Fruit fly (Drosophila melanogaster): Measurements from ENCODE around the gene Myo31DF.

Gene Myo31DF

dm6 chr2L:10466865-10467270 is 39.7 kb downstream of the Myo31DF start:
- TF ChIP-seq dl (GFP tag; optimal IDR thresholded peaks at IDR 0.05; ENCODE audit: insufficient read depth in 1 of 2, partially characterized antibody in 2 of 2) = no peak
- TF ChIP-seq sv (GFP tag; optimal IDR thresholded peaks at IDR 0.05) = peak; percentile 2
- TF ChIP-seq OdsH (GFP tag; optimal IDR thresholded peaks at IDR 0.05) = no peak

- TF ChIP-seq CG9705 (GFP tag; optimal IDR thresholded peaks at IDR 0.05) = no peak
Measured at dm6 chr2L:10458979-10459378, 47.6 kb downstream of the Myo31DF start.

DNA sequence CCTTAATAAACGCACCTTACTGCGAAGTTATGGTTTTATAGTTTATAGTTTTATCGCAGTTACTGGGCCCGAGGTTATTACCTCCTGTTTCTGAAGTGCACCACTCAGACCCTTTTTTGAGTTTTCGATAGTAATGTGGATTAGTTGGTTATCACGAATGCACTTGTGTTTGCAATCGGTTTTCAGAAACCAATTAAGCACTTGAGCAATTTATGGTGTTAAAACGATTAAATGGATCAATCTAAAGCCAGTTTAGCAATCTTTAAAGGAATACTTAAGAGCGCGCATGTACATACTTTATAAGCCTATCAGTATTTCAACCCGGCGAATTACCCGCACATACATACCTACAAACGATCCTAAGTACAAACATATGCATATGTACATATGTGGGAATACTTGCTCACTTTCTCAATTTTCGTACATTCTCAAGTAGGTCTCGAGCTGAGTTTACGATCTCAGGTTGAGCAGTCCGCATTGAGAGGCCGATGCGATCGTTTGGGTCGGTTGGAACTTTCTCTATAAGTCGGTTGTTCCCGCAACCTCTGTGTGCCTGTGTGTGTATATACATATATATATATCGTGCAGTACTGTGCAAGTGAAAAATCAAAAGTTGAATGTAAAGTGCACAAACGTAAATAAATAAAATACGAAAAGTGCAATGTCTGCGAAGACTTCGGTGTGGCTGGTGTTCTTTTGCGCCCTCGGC is 49.2 kb downstream of the Myo31DF start, which contains the start of the genes LManI and LManII:
LManI (minus strand) TSS at position 51 of the 709 bp plus-strand sequence.
LManII (plus strand) TSS at position 468 of the 709 bp plus-strand sequence.
- peak; percentile 60 for TF ChIP-seq Dif (GFP tag; optimal IDR thresholded peaks at IDR 0.05; ENCODE audit: partially characterized antibody)
- no peak for TF ChIP-seq lola (GFP tag; optimal IDR thresholded peaks at IDR 0.05)

DNA sequence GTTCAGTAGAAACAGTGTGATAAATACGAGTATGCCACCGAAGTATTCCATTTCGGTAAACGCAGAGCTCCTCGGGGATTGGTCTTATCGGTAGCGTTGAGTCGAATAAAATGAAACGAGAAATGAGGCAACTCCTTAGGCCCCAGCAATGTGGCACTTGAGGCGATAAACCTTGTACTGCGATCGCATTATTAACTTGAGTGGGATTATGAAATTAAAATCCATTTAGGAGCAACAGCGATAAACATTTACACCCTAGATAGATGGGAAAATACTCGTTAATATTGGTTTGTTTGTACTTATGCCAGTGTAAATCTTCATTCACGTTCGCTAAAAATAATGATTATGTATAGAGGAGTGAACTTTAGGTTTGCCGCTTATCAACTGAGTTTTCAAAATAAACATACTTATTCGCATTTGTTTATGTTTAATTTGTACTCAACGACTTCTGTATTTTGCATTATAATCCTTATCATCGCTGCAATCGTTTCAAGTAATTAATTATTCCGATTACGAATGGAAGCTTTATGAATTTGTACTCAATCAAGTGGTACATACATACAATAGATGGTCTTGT is 50.5 kb downstream of the Myo31DF start:
- TF ChIP-seq usp (GFP tag; optimal IDR thresholded peaks at IDR 0.05) = no peak
- TF ChIP-seq tai (GFP tag; optimal IDR thresholded peaks at IDR 0.05) = no peak
- TF ChIP-seq fru (GFP tag; optimal IDR thresholded peaks at IDR 0.05) = no peak
- no peak for TF ChIP-seq psq (GFP tag; optimal IDR thresholded peaks at IDR 0.05)
- TF ChIP-seq Sp1 (GFP tag; optimal IDR thresholded peaks at IDR 0.05) = no peak
- TF ChIP-seq Dif (GFP tag; optimal IDR thresholded peaks at IDR 0.05; ENCODE audit: partially characterized antibody) = no peak
- TF ChIP-seq dmrt93B (GFP tag; optimal IDR thresholded peaks at IDR 0.05) = no peak
- TF ChIP-seq Mio (GFP tag; optimal IDR thresholded peaks at IDR 0.05) = no peak
- TF ChIP-seq GATAd (GFP tag; optimal IDR thresholded peaks at IDR 0.05) = no peak
- no peak for TF ChIP-seq OdsH (GFP tag; optimal IDR thresholded peaks at IDR 0.05)
- TF ChIP-seq Hr78 (GFP tag; optimal IDR thresholded peaks at IDR 0.05) = no peak

DNA sequence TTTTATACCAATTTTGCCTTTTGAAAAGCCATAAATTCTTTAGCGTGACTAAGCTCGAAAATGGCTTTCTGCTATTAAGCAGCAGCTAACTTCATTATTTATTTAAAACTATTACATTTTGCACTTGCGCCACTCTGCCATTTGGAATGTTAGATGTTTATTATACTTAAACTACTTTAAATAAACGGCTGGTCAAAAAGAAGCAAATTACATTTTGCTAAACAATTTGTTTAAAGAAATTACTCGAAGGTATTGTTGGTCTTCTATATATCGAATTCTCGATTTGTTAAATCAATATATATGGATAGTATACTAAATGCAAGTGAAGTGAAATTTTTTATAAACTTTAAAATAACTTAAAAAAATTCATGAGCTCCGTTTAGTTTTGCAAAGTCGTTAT is 54.3 kb downstream of the Myo31DF start, which contains the start of gene ppk10:
ppk10 (minus strand) TSS at position 101 of the 400 bp plus-strand sequence.
- no peak for TF ChIP-seq Hnf4 (GFP tag; optimal IDR thresholded peaks at IDR 0.05)
- no peak for TF ChIP-seq CG32264 (GFP tag; optimal IDR thresholded peaks at IDR 0.05)
- TF ChIP-seq tai (GFP tag; optimal IDR thresholded peaks at IDR 0.05) = no peak
- TF ChIP-seq HLH106 (tag; optimal IDR thresholded peaks at IDR 0.05) = no peak
- no peak for TF ChIP-seq h (GFP tag; optimal IDR thresholded peaks at IDR 0.05)
- TF ChIP-seq lola (GFP tag; optimal IDR thresholded peaks at IDR 0.05) = no peak
- no peak for TF ChIP-seq Abd-B (GFP tag; optimal IDR thresholded peaks at IDR 0.05)
- TF ChIP-seq Dif (GFP tag; optimal IDR thresholded peaks at IDR 0.05; ENCODE audit: partially characterized antibody) = no peak
- no peak for TF ChIP-seq Sp1 (GFP tag; optimal IDR thresholded peaks at IDR 0.05)
- no peak for TF ChIP-seq Vsx2 (GFP tag; optimal IDR thresholded peaks at IDR 0.05; ENCODE audit: partially characterized antibody)
- TF ChIP-seq dmrt93B (GFP tag; optimal IDR thresholded peaks at IDR 0.05) = no peak
- TF ChIP-seq Rel (GFP tag; optimal IDR thresholded peaks at IDR 0.05) = no peak
- no peak for TF ChIP-seq Rel (tag; optimal IDR thresholded peaks at IDR 0.05)
- TF ChIP-seq sv (GFP tag; optimal IDR thresholded peaks at IDR 0.05) = no peak
- no peak for TF ChIP-seq jim (GFP tag; optimal IDR thresholded peaks at IDR 0.05)
- no peak for TF ChIP-seq fru (GFP tag; optimal IDR thresholded peaks at IDR 0.05)
- no peak for TF ChIP-seq CG9705 (GFP tag; optimal IDR thresholded peaks at IDR 0.05)
- TF ChIP-seq GATAd (GFP tag; optimal IDR thresholded peaks at IDR 0.05) = no peak
- TF ChIP-seq N (GFP tag; optimal IDR thresholded peaks at IDR 0.05) = no peak
- TF ChIP-seq dsf (GFP tag; optimal IDR thresholded peaks at IDR 0.05; ENCODE audit: borderline replicate concordance) = no peak

- TF ChIP-seq Dif (GFP tag; optimal IDR thresholded peaks at IDR 0.05; ENCODE audit: partially characterized antibody) = no peak
- TF ChIP-seq foxo (GFP tag; optimal IDR thresholded peaks at IDR 0.05) = no peak
- TF ChIP-seq Rel (GFP tag; optimal IDR thresholded peaks at IDR 0.05) = no peak
- TF ChIP-seq Rel (tag; optimal IDR thresholded peaks at IDR 0.05) = no peak
- no peak for TF ChIP-seq Dfd (GFP tag; optimal IDR thresholded peaks at IDR 0.05)
- peak; percentile 28 for TF ChIP-seq sv (GFP tag; optimal IDR thresholded peaks at IDR 0.05)
- no peak for TF ChIP-seq Mio (GFP tag; optimal IDR thresholded peaks at IDR 0.05)
Measured at dm6 chr2L:10442048-10442790, 64.4 kb downstream of the Myo31DF start, which contains the start of gene loh. TSS of gene loh (plus strand) at chr2L:10442534.

Data from whole organism, wandering third instar larva.